Fruit fly (Drosophila melanogaster): ENCODE results near the gene CRMP.

The CRMP gene

DNA sequence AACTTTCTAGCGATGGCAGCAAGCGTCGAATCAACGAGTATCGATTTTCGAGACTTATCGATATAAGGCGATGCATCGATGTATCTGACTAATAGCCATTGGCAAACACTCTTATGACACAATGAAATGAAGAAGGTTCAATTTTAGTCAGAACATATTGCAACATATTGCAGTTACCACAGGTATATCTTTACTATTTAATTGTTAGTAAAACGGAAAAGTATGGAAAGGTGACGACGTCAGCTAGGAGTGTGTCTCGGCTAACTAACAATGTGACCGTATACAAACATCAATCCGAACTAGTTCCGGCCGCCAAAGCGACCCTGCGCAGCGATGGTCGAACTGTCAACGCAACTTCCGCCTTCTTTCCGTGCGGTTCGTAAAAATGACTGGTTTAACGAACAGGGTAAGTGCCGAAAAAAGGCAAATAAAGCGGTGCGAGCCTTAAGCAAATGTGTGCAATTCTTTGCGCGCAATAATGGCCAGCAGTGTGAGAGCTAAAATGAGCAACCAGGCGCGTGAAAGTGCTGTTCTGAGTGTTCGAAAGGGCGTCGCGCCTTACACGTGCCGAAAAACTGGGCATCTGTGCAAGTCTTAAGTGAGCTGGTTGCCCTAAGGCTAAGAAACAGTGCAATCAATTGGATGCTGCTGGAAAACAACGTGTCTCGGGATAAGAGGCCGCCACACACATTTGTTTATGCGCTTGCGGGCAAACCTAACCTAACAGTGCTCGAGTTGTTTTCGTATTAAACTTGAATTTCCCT lies 53.4 kb downstream of the CRMP start, which contains the start of the genes Dph4, Spec2 and RpL13A (continued):
- TF ChIP-seq fd59A (GFP tag; optimal IDR thresholded peaks at IDR 0.05) (peak; percentile 64), Eip93F (GFP tag; optimal IDR thresholded peaks at IDR 0.05) (peak; percentile 8), vri (GFP tag; optimal IDR thresholded peaks at IDR 0.05) (no peak), Sox102F (GFP tag; optimal IDR thresholded peaks at IDR 0.05) (peak; percentile 89), CG1621 (tag; optimal IDR thresholded peaks at IDR 0.05) (peak; percentile 83), CG8119 (GFP tag; IDR thresholded peaks at IDR 0.05) (no peak), fkh (GFP tag; optimal IDR thresholded peaks at IDR 0.05) (peak; percentile 82), acj6 (GFP tag; optimal IDR thresholded peaks at IDR 0.05) (peak; percentile 83), CG9139 (GFP tag; optimal IDR thresholded peaks at IDR 0.05) (no peak)

DNA sequence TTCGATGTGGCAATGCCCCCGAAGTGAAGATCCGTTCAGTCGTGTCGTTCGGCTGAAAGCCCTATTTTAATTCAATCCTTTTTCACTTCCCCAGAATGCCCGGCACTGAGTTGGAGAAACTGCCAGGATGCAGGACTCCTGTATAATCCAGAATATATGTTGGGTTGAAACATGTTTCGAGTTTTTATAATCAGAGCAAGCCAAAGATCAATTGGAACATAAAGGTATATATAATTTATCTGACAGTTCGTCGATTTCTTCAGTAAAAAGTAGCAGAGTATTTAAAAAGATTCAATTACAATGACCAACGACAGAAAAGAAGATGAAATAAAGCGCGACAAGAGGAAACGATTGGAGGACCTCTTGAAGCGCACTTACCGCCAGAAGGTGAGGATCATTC lies 56.6 kb downstream of the CRMP start, which contains the start of gene CG31551:
Gene CG31551, plus strand, starts transcription at position 301 of the 400 bp plus-strand sequence.
- TF ChIP-seq CG34406 (GFP tag; optimal IDR thresholded peaks at IDR 0.05): no peak
- no peak for TF ChIP-seq Smox (GFP tag; optimal IDR thresholded peaks at IDR 0.05)
- no peak for TF ChIP-seq CG16779 (tag; optimal IDR thresholded peaks at IDR 0.05)
- TF ChIP-seq topi (GFP tag; optimal IDR thresholded peaks at IDR 0.05): no peak
- no peak for TF ChIP-seq CG7368 (GFP tag; optimal IDR thresholded peaks at IDR 0.05)
- TF ChIP-seq fd59A (GFP tag; optimal IDR thresholded peaks at IDR 0.05): no peak
- TF ChIP-seq vri (GFP tag; optimal IDR thresholded peaks at IDR 0.05): no peak
- no peak for TF ChIP-seq dsx (GFP tag; optimal IDR thresholded peaks at IDR 0.05; ENCODE audit: poor library complexity, severe bottlenecking)
- no peak for TF ChIP-seq CG8632 (GFP tag; optimal IDR thresholded peaks at IDR 0.05)
- no peak for TF ChIP-seq Sox14 (GFP tag; optimal IDR thresholded peaks at IDR 0.05)
- no peak for TF ChIP-seq CG10669 (GFP tag; optimal IDR thresholded peaks at IDR 0.05)
- TF ChIP-seq lz (GFP tag; optimal IDR thresholded peaks at IDR 0.05): no peak
- no peak for TF ChIP-seq CG9139 (GFP tag; optimal IDR thresholded peaks at IDR 0.05)
- no peak for TF ChIP-seq Eip93F (GFP tag; optimal IDR thresholded peaks at IDR 0.05)
- TF ChIP-seq CG31627 (GFP tag; optimal IDR thresholded peaks at IDR 0.05): no peak
- no peak for TF ChIP-seq Sox102F (GFP tag; optimal IDR thresholded peaks at IDR 0.05)
- no peak for TF ChIP-seq svp (GFP tag)
- TF ChIP-seq CG4318 (GFP tag; optimal IDR thresholded peaks at IDR 0.05): no peak
- no peak for TF ChIP-seq Hr4 (GFP tag; optimal IDR thresholded peaks at IDR 0.05)
- TF ChIP-seq achi (GFP tag; optimal IDR thresholded peaks at IDR 0.05): no peak
